Worm (Caenorhabditis elegans) whole organism, L1 larva: ENCODE measurements around the gene F53B1.8.

Experiments
- dpl-1 ChIP-seq, 3 experiments: fragments of 150-350 bp in 2 of 3; sonication (generic microtip) in 1 of 3; optimal IDR thresholded peaks; 2 replicates each; lab custom pipeline; 2014 to 2017; ENCODE audit warnings: missing biosample characterization in 3 of 3, missing genetic modification characterization in 3 of 3, missing genetic modification reagents in 3 of 3
- fkh-10 ChIP-seq: sonication (generic microtip); optimal IDR thresholded peaks from 2 replicates; lab custom pipeline; 2017; ENCODE audit warnings: missing biosample characterization, missing genetic modification reagents, missing genetic modification characterization
- lsy-2 ChIP-seq, 2 experiments: fragments of 150-350 bp; optimal IDR thresholded peaks; 2 replicates each; lab custom pipeline; 2014; ENCODE audit warnings: missing biosample characterization in 2 of 2, missing genetic modification characterization in 2 of 2
- nhr-12 ChIP-seq: sonication (generic microtip); optimal IDR thresholded peaks from 2 replicates; lab custom pipeline; 2017; ENCODE audit warnings: missing biosample characterization, missing genetic modification characterization
- unc-62 ChIP-seq: fragments of 150-350 bp; optimal IDR thresholded peaks from 2 replicates; lab custom pipeline; 2014; ENCODE audit warnings: missing biosample characterization, missing genetic modification reagents, missing genetic modification characterization

ce11 chrX:2074055-2074454 lies 56.0 kb downstream of the F53B1.8 start, which contains the start of gene txdc-12.2:
- TF ChIP-seq lsy-2 (tag; optimal IDR thresholded peaks at IDR 0.05; lab: Kevin White, UChicago), result no peak
- no peak for TF ChIP-seq unc-62 (GFP tag; lab: Kevin White, UChicago)
- no peak for TF ChIP-seq fkh-10
- no peak for TF ChIP-seq dpl-1 (GFP tag; optimal IDR thresholded peaks at IDR 0.05; lab: Kevin White, UChicago)
- TF ChIP-seq nhr-12 (tag; lab: Kevin White, UChicago), result no peak
